Fruit fly (Drosophila melanogaster) whole organism, embryonic: ENCODE measurements around the gene Cnot4.
A peak's percentile ranks its signal among the peaks of the same experiment; 100 is the strongest.

Source experiments
- CG10959 ChIP-seq: fragments of 200-800 bp; sonication (Bioruptor generic); IDR thresholded peaks from 2 replicates; pipeline ENCODE4 v1.3.6; 2022; ENCODE audit warnings: missing biosample characterization, missing genetic modification characterization
- CG11504 ChIP-seq: fragments of 200-800 bp; sonication (Bioruptor generic); optimal IDR thresholded peaks from 3 replicates; lab custom pipeline; 2019; ENCODE audit warnings: missing biosample characterization, mild to moderate bottlenecking, missing genetic modification characterization, moderate library complexity
- CG11695 ChIP-seq: fragments of 200-800 bp; sonication (Bioruptor generic); IDR thresholded peaks from 3 replicates; pipeline ENCODE4 v1.3.6; 2022; ENCODE audit warnings: missing biosample characterization, missing genetic modification characterization
- CG11723 ChIP-seq: fragments of 200-800 bp; sonication (Bioruptor generic); optimal IDR thresholded peaks from 2 replicates; lab custom pipeline; 2017; ENCODE audit warnings: missing biosample characterization, mild to moderate bottlenecking, missing genetic modification characterization
- CG13123 ChIP-seq: fragments of 200-800 bp; sonication (Bioruptor generic); optimal IDR thresholded peaks from 2 replicates; lab custom pipeline; 2016; ENCODE audit warnings: missing biosample characterization, missing genetic modification characterization
- CG13894 ChIP-seq: fragments of 200-800 bp; sonication (Bioruptor generic); optimal IDR thresholded peaks from 3 replicates; lab custom pipeline; 2018; ENCODE audit warnings: missing biosample characterization, mild to moderate bottlenecking, missing genetic modification characterization, moderate library complexity
- CG14050 ChIP-seq: fragments of 200-800 bp; sonication (Bioruptor generic); IDR thresholded peaks from 3 replicates; pipeline ENCODE4 v1.3.6; 2022; ENCODE audit warnings: missing biosample characterization, missing genetic modification characterization
- CG15269 ChIP-seq: fragments of 200-800 bp; sonication (Bioruptor generic); optimal IDR thresholded peaks from 2 replicates; lab custom pipeline; 2018; ENCODE audit warnings: missing biosample characterization, mild to moderate bottlenecking, missing genetic modification characterization, moderate library complexity
- CG15514 ChIP-seq: fragments of 200-800 bp; sonication (Bioruptor generic); optimal IDR thresholded peaks from 3 replicates; lab custom pipeline; 2017; ENCODE audit warnings: missing biosample characterization, missing genetic modification characterization, mild to moderate bottlenecking, moderate library complexity, missing genetic modification reagents
- CG1647 ChIP-seq: fragments of 200-800 bp; sonication (Bioruptor generic); optimal IDR thresholded peaks from 3 replicates; lab custom pipeline; 2016; ENCODE audit warnings: missing biosample characterization, missing genetic modification characterization
- CG16815 ChIP-seq: fragments of 200-800 bp; sonication (Bioruptor generic); optimal IDR thresholded peaks from 3 replicates; lab custom pipeline; 2017; ENCODE audit warnings: missing biosample characterization, mild to moderate bottlenecking, missing genetic modification characterization
- CG17829 ChIP-seq: fragments of 200-800 bp; optimal IDR thresholded peaks from 2 replicates; lab custom pipeline; 2019; ENCODE audit warnings: missing biosample characterization, mild to moderate bottlenecking, missing genetic modification characterization, moderate library complexity
- CG3281 ChIP-seq: fragments of 200-800 bp; sonication (Bioruptor generic); optimal IDR thresholded peaks from 3 replicates; lab custom pipeline; 2017; ENCODE audit warnings: missing biosample characterization, mild to moderate bottlenecking, missing genetic modification characterization
- CG34376 ChIP-seq: fragments of 200-800 bp; sonication (Bioruptor generic); optimal IDR thresholded peaks from 2 replicates; lab custom pipeline; 2018; ENCODE audit warnings: missing biosample characterization, mild to moderate bottlenecking, missing genetic modification characterization
- CG4424 ChIP-seq: fragments of 200-800 bp; sonication (Bioruptor generic); optimal IDR thresholded peaks from 3 replicates; lab custom pipeline; 2016; ENCODE audit warnings: missing biosample characterization, missing genetic modification characterization
- CG4617 ChIP-seq: fragments of 200-800 bp; sonication (Bioruptor generic); optimal IDR thresholded peaks from 3 replicates; lab custom pipeline; 2016; ENCODE audit warnings: missing biosample characterization, missing genetic modification characterization, borderline replicate concordance
- CG5245 ChIP-seq: fragments of 200-800 bp; sonication (Bioruptor generic); optimal IDR thresholded peaks from 3 replicates; lab custom pipeline; 2016; ENCODE audit warnings: missing biosample characterization, missing genetic modification characterization
- CG6813 ChIP-seq: fragments of 200-800 bp; sonication (Bioruptor generic); optimal IDR thresholded peaks from 2 replicates; lab custom pipeline; 2017; ENCODE audit warnings: missing biosample characterization, missing genetic modification characterization, mild to moderate bottlenecking, moderate library complexity, missing genetic modification reagents
- CG8478 ChIP-seq: fragments of >200 bp; optimal IDR thresholded peaks from 2 replicates; lab custom pipeline; 2018
- CG8765 ChIP-seq: fragments of 200-800 bp; sonication (Bioruptor generic); IDR thresholded peaks from 2 replicates; pipeline ENCODE4 v1.3.6; 2022; ENCODE audit warnings: missing biosample characterization, missing genetic modification characterization
- Deaf1 ChIP-seq: fragments of 200-800 bp; optimal IDR thresholded peaks from 3 replicates; lab custom pipeline; 2019; ENCODE audit warnings: missing biosample characterization, mild to moderate bottlenecking, missing genetic modification characterization, moderate library complexity
- Doc2 ChIP-seq: fragments of 200-800 bp; sonication (Bioruptor generic); IDR thresholded peaks from 2 replicates; pipeline ENCODE4 v1.3.6; 2022; ENCODE audit warnings: missing biosample characterization, missing genetic modification characterization
- Gsc ChIP-seq: fragments of 200-800 bp; sonication (Bioruptor generic); IDR thresholded peaks from 2 replicates; pipeline ENCODE4 v1.3.6; 2022; ENCODE audit warnings: missing biosample characterization, missing genetic modification characterization
- H2.0 ChIP-seq: fragments of 200-800 bp; sonication (Bioruptor generic); IDR thresholded peaks from 2 replicates; pipeline ENCODE4 v1.3.6; 2022; ENCODE audit warnings: missing biosample characterization, missing genetic modification characterization
- HLH3B ChIP-seq: fragments of 200-800 bp; sonication (Bioruptor generic); IDR thresholded peaks from 2 replicates; pipeline ENCODE4 v1.3.6; 2022; ENCODE audit warnings: missing biosample characterization, missing genetic modification characterization
- HLHmδ ChIP-seq: fragments of 200-800 bp; sonication (Bioruptor generic); optimal IDR thresholded peaks from 2 replicates; lab custom pipeline; 2018; ENCODE audit warnings: missing biosample characterization, mild to moderate bottlenecking, missing genetic modification characterization, moderate library complexity
- Hr3 ChIP-seq: fragments of 200-800 bp; sonication (Bioruptor generic); optimal IDR thresholded peaks from 3 replicates; lab custom pipeline; 2016; ENCODE audit warnings: missing biosample characterization, missing genetic modification characterization
- Kr ChIP-seq: fragments of 200-800 bp; sonication (Bioruptor generic); optimal IDR thresholded peaks from 2 replicates; lab custom pipeline; 2017; ENCODE audit warnings: missing biosample characterization, mild to moderate bottlenecking, missing genetic modification characterization
- Neu2 ChIP-seq: fragments of 200-800 bp; sonication (Bioruptor generic); optimal IDR thresholded peaks from 3 replicates; lab custom pipeline; 2016; ENCODE audit warnings: missing biosample characterization, missing genetic modification characterization, borderline replicate concordance
- Opbp ChIP-seq: fragments of 200-800 bp; sonication (Bioruptor generic); IDR thresholded peaks from 3 replicates; pipeline ENCODE4 v1.3.6; 2022; ENCODE audit warnings: missing biosample characterization, missing genetic modification characterization; ENCODE audit not compliant: partially characterized antibody
- Rx ChIP-seq: fragments of 200-800 bp; sonication (Bioruptor generic); IDR thresholded peaks from 2 replicates; pipeline ENCODE4 v1.3.6; 2022; ENCODE audit warnings: missing biosample characterization, missing genetic modification characterization
- Sin3A ChIP-seq: fragments of >200 bp; optimal IDR thresholded peaks from 2 replicates; lab custom pipeline; 2018
- Tbp ChIP-seq: fragments of >200 bp; optimal IDR thresholded peaks from 2 replicates; lab custom pipeline; 2018; ENCODE audit warnings: missing biosample characterization, missing genetic modification characterization
- Trl ChIP-seq, 3 experiments: fragments of >200 bp in 2 of 3; fragments of 200-800 bp in 1 of 3; sonication (Bioruptor generic) in 1 of 3; optimal IDR thresholded peaks; 2 replicates in 1 of 3; 3 replicates in 2 of 3; lab custom pipeline; 2016 to 2017; ENCODE audit warnings: missing biosample characterization in 1 of 3, missing genetic modification characterization in 1 of 3
- aop ChIP-seq: fragments of 200-800 bp; sonication (Bioruptor generic); IDR thresholded peaks from 2 replicates; pipeline ENCODE4 v1.3.6; 2022; ENCODE audit warnings: missing biosample characterization, missing genetic modification characterization
- bbx ChIP-seq: fragments of 200-800 bp; sonication (Bioruptor generic); IDR thresholded peaks from 2 replicates; pipeline ENCODE4 v1.3.6; 2022; ENCODE audit warnings: missing biosample characterization, missing genetic modification characterization; ENCODE audit not compliant: partially characterized antibody
- bigmax ChIP-seq: fragments of 200-800 bp; sonication (Bioruptor generic); optimal IDR thresholded peaks from 2 replicates; lab custom pipeline; 2018; ENCODE audit warnings: missing biosample characterization, mild to moderate bottlenecking, missing genetic modification characterization
- chinmo ChIP-seq: fragments of 200-800 bp; sonication (Bioruptor generic); IDR thresholded peaks from 4 replicates; pipeline ENCODE4 v1.3.6; 2022; ENCODE audit warnings: missing biosample characterization, missing genetic modification characterization; ENCODE audit not compliant: partially characterized antibody
- chm ChIP-seq: fragments of 200-800 bp; sonication (Bioruptor generic); IDR thresholded peaks from 2 replicates; pipeline ENCODE4 v1.3.6; 2022; ENCODE audit warnings: missing biosample characterization, missing genetic modification characterization
- crol ChIP-seq: fragments of 200-800 bp; sonication (Bioruptor generic); IDR thresholded peaks from 2 replicates; pipeline ENCODE4 v1.3.6; 2022; ENCODE audit warnings: missing biosample characterization, missing genetic modification characterization
- ewg ChIP-seq: fragments of 200-800 bp; sonication (Bioruptor generic); optimal IDR thresholded peaks from 3 replicates; lab custom pipeline; 2017; ENCODE audit warnings: mild to moderate bottlenecking, missing biosample characterization, missing genetic modification reagents, missing genetic modification characterization
- ftz-f1 ChIP-seq: fragments of 200-800 bp; sonication (Bioruptor generic); optimal IDR thresholded peaks from 2 replicates; lab custom pipeline; 2016; ENCODE audit warnings: missing biosample characterization, missing genetic modification characterization
- kah ChIP-seq: fragments of 200-800 bp; sonication (Bioruptor generic); optimal IDR thresholded peaks from 2 replicates; lab custom pipeline; 2018; ENCODE audit warnings: missing biosample characterization, mild to moderate bottlenecking, missing genetic modification characterization
- lilli ChIP-seq: fragments of 200-800 bp; sonication (Bioruptor generic); optimal IDR thresholded peaks from 3 replicates; lab custom pipeline; 2016; ENCODE audit warnings: missing biosample characterization, missing genetic modification characterization
- mirr ChIP-seq: fragments of 200-800 bp; sonication (Bioruptor generic); optimal IDR thresholded peaks from 3 replicates; lab custom pipeline; 2018; ENCODE audit warnings: missing biosample characterization, mild to moderate bottlenecking, missing genetic modification characterization
- otp ChIP-seq: fragments of 200-800 bp; sonication (Bioruptor generic); IDR thresholded peaks from 3 replicates; pipeline ENCODE4, ENCODE4 v1.3.6; 2022; ENCODE audit warnings: missing biosample characterization, missing genetic modification characterization
- ranshi ChIP-seq: fragments of 200-800 bp; sonication (Bioruptor generic); IDR thresholded peaks from 2 replicates; pipeline ENCODE4 v1.3.6; 2022; ENCODE audit warnings: missing biosample characterization, missing genetic modification characterization
- sd ChIP-seq: fragments of 200-800 bp; sonication (Bioruptor generic); optimal IDR thresholded peaks from 3 replicates; lab custom pipeline; 2018; ENCODE audit warnings: missing biosample characterization, mild to moderate bottlenecking, missing genetic modification characterization, moderate library complexity
- sob ChIP-seq: fragments of 200-800 bp; sonication (Bioruptor generic); IDR thresholded peaks from 2 replicates; pipeline ENCODE4 v1.3.6; 2022; ENCODE audit warnings: missing biosample characterization, missing genetic modification characterization
- usp ChIP-seq: fragments of >200 bp; optimal IDR thresholded peaks from 2 replicates; lab custom pipeline; 2017; ENCODE audit warnings: missing biosample characterization, missing genetic modification characterization
- vfl ChIP-seq: fragments of 200-800 bp; sonication (Bioruptor generic); optimal IDR thresholded peaks from 2 replicates; lab custom pipeline; 2016; ENCODE audit warnings: missing biosample characterization, missing genetic modification characterization

Gene Cnot4

DNA sequence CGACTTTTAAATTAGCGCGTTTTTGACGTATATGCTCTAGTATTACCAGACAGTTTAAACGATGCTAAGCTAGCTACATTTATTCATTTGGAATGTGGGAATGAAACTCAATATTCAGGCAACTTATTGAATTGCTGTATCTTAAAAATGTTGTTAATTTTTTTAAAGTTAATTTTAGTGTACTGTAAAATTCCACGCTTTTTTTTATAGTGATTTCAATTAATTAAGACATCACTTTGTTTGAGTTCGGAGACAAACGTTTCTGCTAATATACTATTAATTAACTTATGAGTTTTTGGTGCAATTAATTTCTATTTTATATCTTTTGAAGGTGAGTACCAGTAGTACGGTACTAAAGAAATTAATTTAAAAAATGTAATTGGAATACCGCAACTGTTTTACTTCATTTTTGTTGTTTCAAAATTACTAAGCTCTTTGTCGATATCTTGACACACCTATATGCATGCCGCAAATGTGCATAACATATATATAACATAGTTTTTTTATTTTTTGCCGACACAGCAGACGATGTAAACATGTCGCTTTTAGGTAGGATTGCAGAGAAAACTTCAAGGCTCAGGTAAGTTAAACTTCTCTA lies 10.2 kb upstream of the Cnot4 start, which contains the start of the genes Cdk1 and mRpS7 (continued):
- TF ChIP-seq Rx (GFP tag; lab: Robert Waterston, UW) (no peak), CG4424 (GFP tag; lab: Kevin White, UChicago) (peak; percentile 70), H2.0 (GFP tag; lab: Robert Waterston, UW) (peak; percentile 76), CG3281 (GFP tag; lab: Kevin White, UChicago) (peak; percentile 75), CG8765 (GFP tag; lab: Robert Waterston, UW) (peak; percentile 60; the same call in 1 of the 2 replicates), CG1647 (no peak), chm (GFP tag; lab: Robert Waterston, UW) (peak; percentile 68), lilli (peak; percentile 71), CG17829 (tag; lab: Kevin White, UChicago) (peak; percentile 70), Trl (optimal IDR thresholded peaks at IDR 0.05; lab: Kevin White, UChicago) (no peak), Trl (GFP tag; optimal IDR thresholded peaks at IDR 0.05; lab: Kevin White, UChicago) (peak; percentile 54), CG4617 (GFP tag; lab: Kevin White, UChicago) (peak; percentile 23), CG10959 (GFP tag; lab: Robert Waterston, UW) (no peak), bigmax (GFP tag; lab: Kevin White, UChicago) (no peak), CG15514 (GFP tag; lab: Kevin White, UChicago) (peak; percentile 68), CG15269 (tag; lab: Kevin White, UChicago) (peak; percentile 83), vfl (GFP tag; lab: Kevin White, UChicago) (no peak), kah (GFP tag; lab: Kevin White, UChicago) (no peak), CG8478 (no peak), HLH3B (GFP tag; lab: Robert Waterston, UW) (no peak), CG13894 (tag; lab: Kevin White, UChicago) (peak; percentile 47), sd (peak; percentile 59), aop (GFP tag; lab: Robert Waterston, UW) (no peak), CG11504 (tag; lab: Kevin White, UChicago) (peak; percentile 85), CG11695 (GFP tag; lab: Robert Waterston, UW) (peak; percentile 70), Sin3A (lab: Kevin White, UChicago) (no peak), ranshi (GFP tag; lab: Robert Waterston, UW) (0 out of 2 replicates have a peak, but pooled peaks have one; percentile 68), CG14050 (peak; percentile 41; the same call in 1 of the 3 replicates), ftz-f1 (GFP tag; lab: Kevin White, UChicago) (no peak), Hr3 (GFP tag; lab: Kevin White, UChicago) (peak; percentile 80), CG5245 (GFP tag; lab: Kevin White, UChicago) (peak; percentile 30), ewg (GFP tag; lab: Kevin White, UChicago) (peak; percentile 52), Opbp (GFP tag; lab: Robert Waterston, UW) (no peak), CG11723 (GFP tag; lab: Kevin White, UChicago) (peak; percentile 86), bbx (no peak), HLHmδ (GFP tag; lab: Kevin White, UChicago) (no peak), CG6813 (GFP tag; lab: Kevin White, UChicago) (no peak), Doc2 (GFP tag; lab: Robert Waterston, UW) (no peak), crol (GFP tag; lab: Robert Waterston, UW) (no peak), Kr (GFP tag; lab: Kevin White, UChicago) (no peak), Neu2 (no peak), Deaf1 (tag; lab: Kevin White, UChicago) (peak; percentile 39), Gsc (no peak), sob (peak; percentile 54; the same call in 1 of the 2 replicates), mirr (GFP tag; lab: Kevin White, UChicago) (no peak), usp (GFP tag; lab: Kevin White, UChicago) (no peak), CG13123 (peak; percentile 46), CG16815 (peak; percentile 51), CG34376 (GFP tag; lab: Kevin White, UChicago) (no peak), Tbp (GFP tag; lab: Kevin White, UChicago) (no peak), chinmo (GFP tag; lab: Robert Waterston, UW) (no peak), otp (GFP tag; lab: Robert Waterston, UW) (0 out of 3 replicates have a peak, but pooled peaks have one; percentile 41)
